Fruit fly (Drosophila melanogaster) whole organism, adult: ENCODE data around the gene Tdg.

Experiments
- CG12768 ChIP-seq: fragments of 200-800 bp; sonication (Bioruptor generic); optimal IDR thresholded peaks from 2 replicates; lab custom pipeline; 2017; ENCODE audit warnings: missing biosample characterization, missing genetic modification characterization, mild to moderate bottlenecking, moderate library complexity, missing genetic modification reagents
- CG5204 ChIP-seq: fragments of 200-800 bp; sonication (Bioruptor generic); optimal IDR thresholded peaks from 2 replicates; lab custom pipeline; 2016; ENCODE audit warnings: missing biosample characterization, missing genetic modification characterization
- CG7101 ChIP-seq: fragments of 200-800 bp; sonication (Bioruptor generic); optimal IDR thresholded peaks from 2 replicates; lab custom pipeline; 2018; ENCODE audit warnings: missing biosample characterization, mild to moderate bottlenecking, missing genetic modification characterization, moderate library complexity
- Clk ChIP-seq: fragments of 200-800 bp; sonication (Bioruptor generic); optimal IDR thresholded peaks from 2 replicates; lab custom pipeline; 2017; ENCODE audit warnings: missing biosample characterization, missing genetic modification characterization
- bab1 ChIP-seq: fragments of 200-800 bp; sonication (Bioruptor generic); optimal IDR thresholded peaks from 3 replicates; lab custom pipeline; 2019; ENCODE audit warnings: missing biosample characterization, mild to moderate bottlenecking, missing genetic modification characterization, moderate library complexity
- cic ChIP-seq: fragments of 200-800 bp; sonication (Bioruptor generic); optimal IDR thresholded peaks from 2 replicates; lab custom pipeline; 2017; ENCODE audit warnings: missing biosample characterization, mild to moderate bottlenecking, missing genetic modification characterization, moderate library complexity
- kay ChIP-seq: fragments of 200-800 bp; sonication (Bioruptor generic); peaks from one replicate; lab custom pipeline; 2016; ENCODE audit warnings: missing biosample characterization, missing genetic modification characterization, borderline replicate concordance
- ovo ChIP-seq: fragments of 200-800 bp; sonication (Bioruptor generic); optimal IDR thresholded peaks from 2 replicates; lab custom pipeline; 2016; ENCODE audit warnings: missing biosample characterization, missing genetic modification characterization
- pad ChIP-seq: fragments of 200-800 bp; sonication (Bioruptor generic); optimal IDR thresholded peaks from 3 replicates; lab custom pipeline; 2017; ENCODE audit warnings: missing biosample characterization, missing genetic modification characterization, mild to moderate bottlenecking, moderate library complexity, missing genetic modification reagents
- tj ChIP-seq: fragments of 200-800 bp; sonication (Bioruptor generic); optimal IDR thresholded peaks from 3 replicates; lab custom pipeline; 2017; ENCODE audit warnings: missing biosample characterization, mild to moderate bottlenecking, missing genetic modification characterization, moderate library complexity

DNA sequence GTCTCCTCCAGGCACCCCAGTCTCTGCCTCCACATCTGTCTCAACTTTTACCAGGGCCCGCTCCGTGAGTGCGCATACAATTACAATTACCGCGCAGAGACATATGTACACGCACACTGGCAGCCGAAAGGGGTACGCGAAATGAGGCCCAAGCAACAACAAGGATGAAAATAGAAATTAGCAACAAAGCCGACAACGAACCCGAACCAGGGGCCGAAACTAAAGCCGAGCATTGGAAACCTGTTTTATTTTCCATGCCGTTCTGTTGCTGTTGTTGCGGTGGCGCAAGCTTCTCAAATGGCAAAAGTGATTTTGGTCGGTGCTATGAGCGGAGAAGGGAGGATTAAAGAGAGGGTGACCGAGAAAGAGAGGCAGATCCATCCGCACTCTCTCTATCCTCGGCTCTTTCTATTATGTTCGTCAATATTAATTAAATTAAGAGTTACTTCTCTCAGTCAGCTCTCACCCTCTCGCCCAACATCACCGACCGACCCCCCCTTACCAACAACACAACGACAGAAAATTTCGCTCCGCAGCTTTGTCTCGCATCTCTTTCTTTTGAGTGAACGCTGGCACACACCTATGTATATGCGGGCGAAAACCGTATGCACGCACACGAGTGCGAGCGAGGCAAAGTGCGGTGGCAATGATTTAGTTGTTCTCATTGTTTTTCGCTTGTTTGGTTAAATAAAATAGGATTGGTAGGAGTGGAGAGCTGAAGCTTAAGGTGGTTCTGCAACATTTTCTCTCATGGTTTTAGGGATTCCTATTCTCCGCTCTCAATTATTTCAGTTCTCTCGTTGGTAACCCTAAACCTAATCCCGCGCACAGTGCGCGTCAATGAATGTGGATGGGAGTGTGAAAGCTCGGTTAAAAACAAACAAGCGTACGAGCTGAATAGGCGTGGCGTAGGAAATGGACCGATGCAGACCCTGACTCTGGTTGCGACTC is 50.1 kb downstream of the Tdg start:
- no peak for TF ChIP-seq pad (GFP tag; lab: Kevin White, UChicago)
- TF ChIP-seq CG7101, result no peak
- no peak for TF ChIP-seq bab1
- TF ChIP-seq CG12768, result no peak
- TF ChIP-seq kay, result no peak
- no peak for TF ChIP-seq cic (GFP tag; lab: Kevin White, UChicago)
- no peak for TF ChIP-seq Clk (GFP tag; lab: Kevin White, UChicago)
- TF ChIP-seq tj (GFP tag; lab: Kevin White, UChicago), result no peak
- TF ChIP-seq ovo (GFP tag; lab: Kevin White, UChicago), result no peak
- TF ChIP-seq CG5204 (GFP tag; lab: Kevin White, UChicago), result no peak
